Fruit fly (Drosophila melanogaster) whole organism, embryonic: ENCODE measurements around the gene IA-2.

ENCODE experiments used
- Atf3 ChIP-seq: fragments of 200-800 bp; sonication (Bioruptor generic); optimal IDR thresholded peaks from 3 replicates; lab custom pipeline; 2016; ENCODE audit warnings: missing biosample characterization, missing genetic modification characterization
- CG16813 ChIP-seq: fragments of 200-800 bp; sonication (Bioruptor generic); IDR thresholded peaks from 3 replicates; pipeline ENCODE4 v1.3.6; 2022; ENCODE audit warnings: missing biosample characterization, missing genetic modification characterization; ENCODE audit not compliant: partially characterized antibody
- CG17359 ChIP-seq: fragments of 200-800 bp; sonication (Bioruptor generic); optimal IDR thresholded peaks from 3 replicates; lab custom pipeline; 2018; ENCODE audit warnings: missing biosample characterization, mild to moderate bottlenecking, missing genetic modification characterization, moderate library complexity
- CG17385 ChIP-seq: fragments of 200-800 bp; sonication (Bioruptor generic); optimal IDR thresholded peaks from 3 replicates; lab custom pipeline; 2018; ENCODE audit warnings: missing biosample characterization, mild to moderate bottlenecking, missing genetic modification characterization
- CG33213 ChIP-seq: fragments of 200-800 bp; sonication (Bioruptor generic); optimal IDR thresholded peaks from 3 replicates; lab custom pipeline; 2016; ENCODE audit warnings: missing biosample characterization, missing genetic modification characterization
- CG3847 ChIP-seq: fragments of 200-800 bp; sonication (Bioruptor generic); IDR thresholded peaks from 2 replicates; pipeline ENCODE4 v1.3.6; 2022; ENCODE audit warnings: missing biosample characterization, missing genetic modification characterization
- CG6854 ChIP-seq: fragments of 200-800 bp; sonication (Bioruptor generic); optimal IDR thresholded peaks from 3 replicates; lab custom pipeline; 2017; ENCODE audit warnings: missing biosample characterization, mild to moderate bottlenecking, missing genetic modification characterization
- CG9215 ChIP-seq: fragments of 200-800 bp; sonication (Bioruptor generic); IDR thresholded peaks from 2 replicates; pipeline ENCODE4 v1.3.6; 2022; ENCODE audit warnings: missing biosample characterization, missing genetic modification characterization
- Kr ChIP-seq: fragments of 200-800 bp; sonication (Bioruptor generic); optimal IDR thresholded peaks from 2 replicates; lab custom pipeline; 2017; ENCODE audit warnings: missing biosample characterization, mild to moderate bottlenecking, missing genetic modification characterization
- Nf-YC ChIP-seq: fragments of 200-800 bp; optimal IDR thresholded peaks from 3 replicates; lab custom pipeline; 2019; ENCODE audit warnings: missing biosample characterization, mild to moderate bottlenecking, missing genetic modification characterization, moderate library complexity
- Usf ChIP-seq: fragments of 200-800 bp; sonication (Bioruptor generic); optimal IDR thresholded peaks from 2 replicates; lab custom pipeline; 2017; ENCODE audit warnings: missing genotype, missing biosample characterization, missing genetic modification characterization
- fd96Cb ChIP-seq: fragments of 200-800 bp; sonication (Bioruptor generic); optimal IDR thresholded peaks from 2 replicates; lab custom pipeline; 2018; ENCODE audit warnings: missing biosample characterization, mild to moderate bottlenecking, missing genetic modification characterization, moderate library complexity
- slbo ChIP-seq: fragments of 200-800 bp; sonication (Bioruptor generic); IDR thresholded peaks from 2 replicates; pipeline ENCODE4 v1.3.6; 2022; ENCODE audit warnings: missing biosample characterization, missing genetic modification characterization
- trem ChIP-seq: fragments of 200-800 bp; optimal IDR thresholded peaks from 3 replicates; lab custom pipeline; 2019; ENCODE audit warnings: missing biosample characterization, mild to moderate bottlenecking, missing genetic modification characterization, moderate library complexity

- TF ChIP-seq Usf (GFP tag; lab: Kevin White, UChicago) (no peak), Atf3 (no peak), Kr (GFP tag; lab: Kevin White, UChicago) (no peak), CG33213 (no peak), fd96Cb (tag; lab: Kevin White, UChicago) (no peak), CG17385 (GFP tag; lab: Kevin White, UChicago) (no peak), slbo (GFP tag; lab: Robert Waterston, UW) (no peak), CG17359 (no peak), CG3847 (GFP tag; lab: Robert Waterston, UW) (no peak), Nf-YC (no peak), CG9215 (GFP tag; lab: Robert Waterston, UW) (no peak), trem (tag; lab: Kevin White, UChicago) (no peak), CG6854 (GFP tag; lab: Kevin White, UChicago) (no peak), CG16813 (GFP tag; lab: Robert Waterston, UW) (no peak)
These were observed 38.9 kb downstream of the IA-2 start for dm6 chr2L:1008923-1009322.
